Fruit fly (Drosophila melanogaster) Kc167 (cell line): Measurements from ENCODE around the gene CG1951.

ENCODE experiments used
- Myc ChIP-seq: fragments of >200 bp; optimal IDR thresholded peaks from 2 replicates; lab custom pipeline; 2017; ENCODE audit warnings: missing external identifiers
- Sin3A ChIP-seq: fragments of >200 bp; optimal IDR thresholded peaks from 2 replicates; lab custom pipeline; 2018; ENCODE audit warnings: missing external identifiers
- insv ChIP-seq: fragments of >200 bp; optimal IDR thresholded peaks from 3 replicates; lab custom pipeline; 2018; ENCODE audit warnings: missing external identifiers
- psq ChIP-seq: fragments of >200 bp; optimal IDR thresholded peaks from 2 replicates; lab custom pipeline; 2017; ENCODE audit warnings: missing external identifiers
- ttk ChIP-seq: sonication (Bioruptor generic); optimal IDR thresholded peaks from 2 replicates; lab custom pipeline; 2017; ENCODE audit warnings: missing external identifiers

- TF ChIP-seq psq (lab: Kevin White, UChicago): no peak
- no peak for TF ChIP-seq Myc (lab: Kevin White, UChicago)
- no peak for TF ChIP-seq insv (lab: Kevin White, UChicago)
- no peak for TF ChIP-seq ttk
- TF ChIP-seq Sin3A (lab: Kevin White, UChicago): no peak
These were observed 22.0 kb upstream of the CG1951 start for dm6 chr3R:29004884-29005621.
